Worm (Caenorhabditis elegans): ENCODE measurements around the gene C04A11.2.

ce11 chrX:13670966-13671365 is 2.3 kb upstream of the C04A11.2 start:
- no peak for TF ChIP-seq F13H6.1 (tag; optimal IDR thresholded peaks at IDR 0.05)
- no peak for TF ChIP-seq fkh-10 (GFP tag; optimal IDR thresholded peaks at IDR 0.05)
- TF ChIP-seq nfya-1 (tag; optimal IDR thresholded peaks at IDR 0.05) = no peak
- TF ChIP-seq unc-86 (tag; optimal IDR thresholded peaks at IDR 0.05) = no peak
- TF ChIP-seq rnt-1 (tag; optimal IDR thresholded peaks at IDR 0.05) = no peak
- no peak for TF ChIP-seq pha-4 (tag; optimal IDR thresholded peaks at IDR 0.05)
- TF ChIP-seq sdc-2 (tag; optimal IDR thresholded peaks at IDR 0.05) = no peak
